Worm (Caenorhabditis elegans) whole organism, L2 larva: ENCODE measurements around the gene ceh-93.

ENCODE experiments used
- C34F6.9 ChIP-seq: fragments of 150-350 bp; optimal IDR thresholded peaks from 2 replicates; lab custom pipeline; 2014; ENCODE audit warnings: missing biosample characterization, missing genetic modification characterization
- R02D3.7 ChIP-seq: fragments of 150-350 bp; optimal IDR thresholded peaks from 2 replicates; lab custom pipeline; 2014; ENCODE audit warnings: missing biosample characterization, missing genetic modification characterization
- Y55F3AM.14 ChIP-seq: fragments of 200-800 bp; sonication (Bioruptor generic); optimal IDR thresholded peaks from 2 replicates; lab custom pipeline; 2018; ENCODE audit warnings: mild to moderate bottlenecking, missing genetic modification characterization, missing compliant biosample characterization
- ZK546.5 ChIP-seq: sonication (generic microtip); optimal IDR thresholded peaks from 2 replicates; lab custom pipeline; 2017; ENCODE audit warnings: missing biosample characterization, missing genetic modification characterization
- alr-1 ChIP-seq: fragments of 150-350 bp; optimal IDR thresholded peaks from 2 replicates; lab custom pipeline; 2014; ENCODE audit warnings: missing biosample characterization, missing genetic modification characterization
- aly-2 ChIP-seq: fragments of 150-350 bp; optimal IDR thresholded peaks from 2 replicates; lab custom pipeline; 2014; ENCODE audit warnings: missing biosample characterization, missing genetic modification characterization
- ama-1 ChIP-seq: fragments of 150-350 bp; optimal IDR thresholded peaks from 2 replicates; lab custom pipeline; 2018; ENCODE audit warnings: inconsistent platforms
- ceh-16 ChIP-seq: fragments of 150-350 bp; optimal IDR thresholded peaks from 2 replicates; lab custom pipeline; 2014; ENCODE audit warnings: missing biosample characterization, missing genetic modification characterization
- ceh-82 ChIP-seq: fragments of 150-350 bp; optimal IDR thresholded peaks from 2 replicates; lab custom pipeline; 2014; ENCODE audit warnings: missing biosample characterization, missing genetic modification characterization
- crh-2 ChIP-seq: sonication (generic microtip); optimal IDR thresholded peaks from 2 replicates; lab custom pipeline; 2017; ENCODE audit warnings: missing biosample characterization, missing genetic modification characterization
- dmd-4 ChIP-seq: sonication (generic microtip); optimal IDR thresholded peaks from 2 replicates; lab custom pipeline; 2017; ENCODE audit warnings: missing biosample characterization, missing genetic modification characterization
- egl-27 ChIP-seq: sonication (generic microtip); optimal IDR thresholded peaks from 3 replicates; lab custom pipeline; 2017; ENCODE audit warnings: missing biosample characterization, missing genetic modification reagents, missing genetic modification characterization
- fos-1 ChIP-seq: fragments of 150-350 bp; optimal IDR thresholded peaks from 2 replicates; lab custom pipeline; 2014; ENCODE audit warnings: missing biosample characterization, missing genetic modification characterization
- lin-13 ChIP-seq: fragments of 150-350 bp; optimal IDR thresholded peaks from 2 replicates; lab custom pipeline; 2014; ENCODE audit warnings: missing biosample characterization, missing genetic modification reagents, missing genetic modification characterization
- lin-39 ChIP-seq: fragments of 150-350 bp; optimal IDR thresholded peaks from 2 replicates; lab custom pipeline; 2014; ENCODE audit warnings: missing biosample characterization, missing genetic modification reagents, missing genetic modification characterization
- lsy-2 ChIP-seq, 2 experiments: fragments of 150-350 bp in 1 of 2; sonication (generic microtip) in 1 of 2; optimal IDR thresholded peaks; 2 replicates each; lab custom pipeline; 2014 to 2017; ENCODE audit warnings: missing biosample characterization in 2 of 2, missing genetic modification characterization in 2 of 2
- mab-5 ChIP-seq: fragments of 150-350 bp; optimal IDR thresholded peaks from 2 replicates; lab custom pipeline; 2014; ENCODE audit warnings: missing biosample characterization, missing genetic modification characterization
- nhr-12 ChIP-seq: fragments of 150-350 bp; optimal IDR thresholded peaks from 2 replicates; lab custom pipeline; 2014; ENCODE audit warnings: missing biosample characterization, missing genetic modification characterization
- nhr-129 ChIP-seq: fragments of 150-350 bp; optimal IDR thresholded peaks from 2 replicates; lab custom pipeline; 2014; ENCODE audit warnings: missing biosample characterization, missing genetic modification characterization
- nhr-23 ChIP-seq: fragments of 150-350 bp; optimal IDR thresholded peaks from 2 replicates; lab custom pipeline; 2014; ENCODE audit warnings: missing biosample characterization, missing genetic modification reagents, missing genetic modification characterization
- nhr-25 ChIP-seq: fragments of 150-350 bp; sonication (generic microtip); optimal IDR thresholded peaks from 3 replicates; lab custom pipeline; 2014; ENCODE audit warnings: missing biosample characterization, missing genetic modification characterization
- nhr-6 ChIP-seq: fragments of 150-350 bp; optimal IDR thresholded peaks from 2 replicates; lab custom pipeline; 2014; ENCODE audit warnings: missing biosample characterization, missing genetic modification characterization
- nhr-77 ChIP-seq: fragments of 150-350 bp; optimal IDR thresholded peaks from 2 replicates; lab custom pipeline; 2014; ENCODE audit warnings: missing biosample characterization, missing genetic modification characterization
- peb-1 ChIP-seq: fragments of 150-350 bp; optimal IDR thresholded peaks from 2 replicates; lab custom pipeline; 2014; ENCODE audit warnings: missing biosample characterization, missing genetic modification characterization
- sem-4 ChIP-seq: fragments of 150-350 bp; optimal IDR thresholded peaks from 2 replicates; lab custom pipeline; 2014; ENCODE audit warnings: missing biosample characterization, missing genetic modification reagents, missing genetic modification characterization
- sma-3 ChIP-seq: sonication (generic microtip); optimal IDR thresholded peaks from 2 replicates; lab custom pipeline; 2016; ENCODE audit warnings: missing genetic modification reagents, missing genetic modification characterization, missing compliant biosample characterization
- sma-9 ChIP-seq, 2 experiments: fragments of 150-350 bp in 1 of 2; sonication (generic microtip) in 1 of 2; optimal IDR thresholded peaks; 2 replicates each; lab custom pipeline; 2014 to 2016; ENCODE audit warnings: missing genetic modification characterization in 2 of 2, mild to moderate bottlenecking in 1 of 2, missing biosample characterization in 1 of 2, missing compliant biosample characterization in 1 of 2, missing genetic modification reagents in 1 of 2, moderate library complexity in 1 of 2
- snpc-4 ChIP-seq: fragments of 150-350 bp; optimal IDR thresholded peaks from 2 replicates; lab custom pipeline; 2014; ENCODE audit warnings: missing biosample characterization, missing genetic modification characterization
- unc-39 ChIP-seq: fragments of 150-350 bp; optimal IDR thresholded peaks from 2 replicates; lab custom pipeline; 2014; ENCODE audit warnings: missing biosample characterization, missing genetic modification characterization
- unc-62 ChIP-seq: fragments of 150-350 bp; optimal IDR thresholded peaks from 2 replicates; lab custom pipeline; 2014; ENCODE audit warnings: missing biosample characterization, missing genetic modification reagents, missing genetic modification characterization
- zag-1 ChIP-seq: fragments of 150-350 bp; optimal IDR thresholded peaks from 2 replicates; lab custom pipeline; 2014; ENCODE audit warnings: missing biosample characterization, missing genetic modification characterization
- ztf-11 ChIP-seq: sonication (generic microtip); optimal IDR thresholded peaks from 2 replicates; lab custom pipeline; 2017; ENCODE audit warnings: missing biosample characterization, missing genetic modification characterization
- ztf-4 ChIP-seq: fragments of 150-350 bp; optimal IDR thresholded peaks from 2 replicates; lab custom pipeline; 2014; ENCODE audit warnings: missing biosample characterization, missing genetic modification characterization

Gene ceh-93

DNA sequence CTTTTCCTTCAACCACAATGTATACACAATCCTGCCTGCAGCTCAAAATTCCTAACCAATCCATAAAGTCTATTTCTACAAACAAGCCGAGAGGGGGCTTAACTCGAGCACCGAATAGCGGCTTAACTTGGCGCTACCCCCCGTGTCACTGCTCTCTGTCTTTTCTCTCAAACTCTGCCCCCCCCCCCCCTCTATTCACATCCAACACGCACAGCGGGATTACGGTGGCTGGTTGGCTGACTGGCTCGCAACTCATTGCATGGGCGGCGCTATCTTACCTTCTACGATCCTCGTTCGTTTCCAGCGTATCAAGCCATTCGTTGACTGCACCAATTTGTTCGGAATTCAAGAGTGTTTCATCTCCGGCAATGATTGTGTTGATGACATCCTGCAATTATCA is 43.0 kb upstream of the ceh-93 start:
- TF ChIP-seq unc-62 (GFP tag; lab: Kevin White, UChicago) (no peak), crh-2 (no peak), lin-13 (GFP tag; lab: Kevin White, UChicago) (no peak), ama-1 (lab: Kevin White, UChicago) (no peak), ceh-16 (no peak), nhr-23 (tag; lab: Kevin White, UChicago) (no peak), mab-5 (tag; lab: Kevin White, UChicago) (no peak), ztf-11 (tag; lab: Kevin White, UChicago) (no peak), lin-39 (no peak), Y55F3AM.14 (GFP tag; lab: Kevin White, UChicago) (no peak), egl-27 (tag; lab: Kevin White, UChicago) (no peak), C34F6.9 (no peak), aly-2 (tag; lab: Kevin White, UChicago) (no peak), snpc-4 (tag; lab: Kevin White, UChicago) (no peak), nhr-6 (tag; lab: Kevin White, UChicago) (no peak), sem-4 (tag; lab: Kevin White, UChicago) (no peak), dmd-4 (tag; lab: Kevin White, UChicago) (no peak), nhr-129 (tag; lab: Kevin White, UChicago) (no peak), lsy-2 (tag; optimal IDR thresholded peaks at IDR 0.05; lab: Kevin White, UChicago) (no peak), alr-1 (no peak)
- TF ChIP-seq, all 48 proteins: peak for 0

DNA sequence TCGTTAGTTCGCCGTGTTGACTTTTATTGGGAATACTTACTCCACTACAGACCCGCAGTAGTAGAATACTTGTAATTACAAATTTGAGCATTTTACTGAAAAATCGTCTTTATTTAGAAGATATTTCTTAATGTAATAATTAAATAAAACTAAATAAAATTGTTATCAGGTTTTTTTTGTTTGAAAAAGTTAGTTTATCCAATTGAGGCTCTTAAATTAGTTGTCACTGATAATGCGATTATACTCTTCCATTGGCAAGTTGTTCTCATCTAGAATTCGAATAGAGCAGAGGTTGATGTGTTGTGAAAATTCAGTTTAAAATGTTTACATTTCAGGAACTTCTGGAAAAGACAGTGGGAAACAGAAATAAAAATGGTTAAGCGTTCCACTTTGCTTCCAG is 36.9 kb upstream of the ceh-93 start, which contains the start of gene ZK1193.2:
TSS of gene ZK1193.2 (minus strand) at position 101 of the 400 bp plus-strand sequence.
- TF ChIP-seq nhr-25 (no peak), unc-39 (tag; lab: Kevin White, UChicago) (no peak), C34F6.9 (no peak), sma-3 (GFP tag; lab: Kevin White, UChicago) (no peak), nhr-77 (tag; lab: Kevin White, UChicago) (no peak), peb-1 (tag; lab: Kevin White, UChicago) (no peak), ceh-82 (no peak), zag-1 (tag; lab: Kevin White, UChicago) (no peak), fos-1 (tag; lab: Kevin White, UChicago) (no peak)
- TF ChIP-seq, all 48 proteins: peak for 0

DNA sequence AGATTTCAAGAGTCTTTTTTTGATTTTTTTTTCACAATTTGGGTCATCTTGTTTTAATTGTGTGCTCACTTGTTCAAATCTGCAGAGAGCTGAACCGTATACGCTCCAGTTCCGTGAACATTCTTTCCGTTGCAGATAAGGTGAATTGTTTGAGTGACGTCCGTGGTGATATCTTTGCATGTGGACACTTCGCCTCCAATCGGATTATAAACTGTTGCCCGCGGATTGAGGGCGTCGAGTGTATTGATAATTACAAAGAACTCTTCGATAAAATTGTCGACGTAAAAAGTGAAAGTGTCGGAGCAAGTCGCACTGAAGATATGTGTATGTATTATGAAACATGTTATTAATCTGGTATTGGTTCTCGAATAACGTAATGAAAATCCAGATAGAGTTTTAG is 35.2 kb upstream of the ceh-93 start:
- TF ChIP-seq nhr-129 (tag; lab: Kevin White, UChicago) (no peak), nhr-6 (tag; lab: Kevin White, UChicago) (no peak), nhr-25 (no peak), sma-3 (GFP tag; lab: Kevin White, UChicago) (no peak), mab-5 (tag; lab: Kevin White, UChicago) (no peak), snpc-4 (tag; lab: Kevin White, UChicago) (no peak), unc-39 (tag; lab: Kevin White, UChicago) (no peak)

DNA sequence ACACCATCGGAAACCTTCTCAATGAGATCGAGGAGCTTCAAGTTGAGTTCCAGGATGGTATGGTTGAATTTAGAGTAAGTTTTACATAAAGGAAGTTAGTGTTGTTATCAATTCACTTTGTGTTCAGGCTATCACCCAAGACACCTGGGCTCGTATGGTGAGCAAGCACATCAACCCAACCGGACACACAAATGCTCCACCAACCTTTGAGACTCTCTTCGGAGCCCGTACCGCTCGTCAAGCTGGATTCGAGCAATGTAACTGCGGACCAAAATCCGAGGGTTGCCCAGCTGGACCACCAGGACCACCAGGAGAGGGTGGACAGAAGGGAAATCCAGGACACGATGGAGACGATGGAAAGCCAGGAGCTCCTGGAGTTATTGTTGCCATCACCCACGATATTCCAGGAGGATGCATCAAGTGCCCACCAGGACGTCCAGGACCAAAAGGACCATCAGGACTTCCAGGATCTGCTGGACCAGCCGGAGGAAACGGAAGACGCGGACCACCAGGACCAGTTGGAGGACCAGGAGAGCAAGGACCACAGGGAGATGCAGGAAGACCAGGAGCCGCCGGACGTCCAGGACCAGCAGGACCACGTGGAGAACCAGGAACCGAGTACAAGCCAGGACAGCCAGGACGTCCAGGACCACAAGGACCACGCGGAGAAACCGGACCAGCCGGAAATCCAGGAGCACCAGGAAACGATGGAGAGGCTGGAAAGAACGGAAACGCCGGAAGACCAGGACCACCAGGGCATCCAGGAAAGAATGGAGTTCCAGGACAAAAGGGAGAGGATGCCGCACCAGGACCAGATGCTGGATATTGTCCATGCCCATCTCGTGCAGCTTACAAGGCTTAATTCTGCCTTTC is 33.4 kb upstream of the ceh-93 start:
- TF ChIP-seq nhr-23 (tag; lab: Kevin White, UChicago): no peak
- no peak for TF ChIP-seq zag-1 (tag; lab: Kevin White, UChicago)
- TF ChIP-seq R02D3.7 (tag; lab: Kevin White, UChicago): no peak
- no peak for TF ChIP-seq nhr-77 (tag; lab: Kevin White, UChicago)
- TF ChIP-seq sma-9 (GFP tag; optimal IDR thresholded peaks at IDR 0.05; lab: Kevin White, UChicago): no peak
- TF ChIP-seq sma-9 (tag; optimal IDR thresholded peaks at IDR 0.05; lab: Kevin White, UChicago): no peak
- no peak for TF ChIP-seq snpc-4 (tag; lab: Kevin White, UChicago)
- no peak for TF ChIP-seq nhr-12 (tag; lab: Kevin White, UChicago)

DNA sequence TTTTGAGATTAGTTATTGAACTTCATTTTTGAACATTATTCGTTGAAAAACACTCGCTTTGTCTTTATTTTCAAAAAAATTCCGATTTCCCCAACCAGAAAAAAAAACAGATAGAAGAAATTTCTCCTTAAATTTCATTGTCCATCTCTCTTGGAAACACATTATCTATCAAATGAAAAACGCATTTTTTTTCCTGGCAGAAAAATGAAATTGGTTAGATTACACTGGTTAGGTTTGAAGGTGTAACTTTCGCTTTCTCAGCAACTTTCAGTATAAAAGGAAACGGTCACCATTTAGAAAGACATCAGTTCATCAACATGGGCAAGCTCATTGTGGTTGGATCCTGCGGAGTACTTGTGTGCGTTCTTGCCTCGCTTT is 32.8 kb upstream of the ceh-93 start, which contains the start of gene col-19:
TSS of gene col-19 (plus strand) at position 301 of the 378 bp plus-strand sequence.
- TF ChIP-seq egl-27 (tag; lab: Kevin White, UChicago): no peak
- TF ChIP-seq ceh-16: no peak
- no peak for TF ChIP-seq R02D3.7 (tag; lab: Kevin White, UChicago)
- no peak for TF ChIP-seq Y55F3AM.14 (GFP tag; lab: Kevin White, UChicago)
- TF ChIP-seq ZK546.5 (tag; lab: Kevin White, UChicago): no peak
- no peak for TF ChIP-seq ztf-4 (tag; lab: Kevin White, UChicago)
- TF ChIP-seq nhr-6 (tag; lab: Kevin White, UChicago): no peak
